Worm (Caenorhabditis elegans) whole organism, late embryonic: ENCODE measurements around the gene F18C5.5.
A peak's percentile ranks its signal among the peaks of the same experiment; 100 is the strongest.

ENCODE experiments used
- C08G9.2 ChIP-seq: sonication (generic microtip); optimal IDR thresholded peaks from 2 replicates; lab custom pipeline; 2016; ENCODE audit warnings: mild to moderate bottlenecking, missing genetic modification characterization, moderate library complexity, missing compliant biosample characterization
- C38D4.7 ChIP-seq: fragments of 200-800 bp; sonication (Bioruptor generic); optimal IDR thresholded peaks from 2 replicates; lab custom pipeline; 2018; ENCODE audit warnings: mild to moderate bottlenecking, missing genetic modification characterization, moderate library complexity, missing compliant biosample characterization
- T23F11.4 ChIP-seq: fragments of 200-800 bp; sonication (Bioruptor generic); optimal IDR thresholded peaks from 2 replicates; lab custom pipeline; 2018; ENCODE audit warnings: mild to moderate bottlenecking, missing genetic modification characterization, missing compliant biosample characterization
- ahr-1 ChIP-seq: sonication (generic microtip); optimal IDR thresholded peaks from 2 replicates; lab custom pipeline; 2016; ENCODE audit warnings: missing genetic modification characterization, missing compliant biosample characterization
- ama-1 ChIP-seq: fragments of 150-350 bp; optimal IDR thresholded peaks from 2 replicates; lab custom pipeline; 2014
- ceh-18 ChIP-seq: sonication (generic microtip); optimal IDR thresholded peaks from 2 replicates; lab custom pipeline; 2016; ENCODE audit warnings: missing genetic modification characterization, missing compliant biosample characterization
- ceh-19 ChIP-seq: fragments of 200-800 bp; sonication (Bioruptor generic); optimal IDR thresholded peaks from 2 replicates; lab custom pipeline; 2018; ENCODE audit warnings: mild to moderate bottlenecking, missing genetic modification characterization, missing compliant biosample characterization
- ceh-2 ChIP-seq: sonication (generic microtip); optimal IDR thresholded peaks from 2 replicates; lab custom pipeline; 2016; ENCODE audit warnings: missing genotype, missing genetic modification characterization, missing compliant biosample characterization
- ceh-31 ChIP-seq: sonication (generic microtip); optimal IDR thresholded peaks from 2 replicates; lab custom pipeline; 2016; ENCODE audit warnings: missing genetic modification characterization, missing compliant biosample characterization
- ceh-34 ChIP-seq: sonication (generic microtip); optimal IDR thresholded peaks from 2 replicates; lab custom pipeline; 2016; ENCODE audit warnings: mild to moderate bottlenecking, missing genetic modification characterization, missing compliant biosample characterization
- ceh-48 ChIP-seq: sonication (generic microtip); optimal IDR thresholded peaks from 2 replicates; lab custom pipeline; 2016; ENCODE audit warnings: missing genetic modification characterization, inconsistent platforms, missing compliant biosample characterization
- ceh-6 ChIP-seq: fragments of 200-800 bp; sonication (Bioruptor generic); optimal IDR thresholded peaks from 2 replicates; lab custom pipeline; 2018; ENCODE audit warnings: mild to moderate bottlenecking, missing genetic modification characterization, missing compliant biosample characterization
- ceh-9 ChIP-seq: sonication (generic microtip); optimal IDR thresholded peaks from 2 replicates; lab custom pipeline; 2016; ENCODE audit warnings: mild to moderate bottlenecking, missing genetic modification characterization, inconsistent platforms, missing compliant biosample characterization
- dmd-4 ChIP-seq: sonication (generic microtip); optimal IDR thresholded peaks from 2 replicates; lab custom pipeline; 2016; ENCODE audit warnings: borderline replicate concordance, missing genetic modification characterization, missing compliant biosample characterization
- fax-1 ChIP-seq: sonication (generic microtip); optimal IDR thresholded peaks from 2 replicates; lab custom pipeline; 2016; ENCODE audit warnings: missing genotype, missing genetic modification characterization, missing compliant biosample characterization
- fkh-6 ChIP-seq: sonication (generic microtip); optimal IDR thresholded peaks from 2 replicates; lab custom pipeline; 2016; ENCODE audit warnings: missing genetic modification characterization, missing compliant biosample characterization
- hlh-15 ChIP-seq: sonication (generic microtip); optimal IDR thresholded peaks from 2 replicates; lab custom pipeline; 2016; ENCODE audit warnings: missing genetic modification characterization, missing compliant biosample characterization
- hlh-30 ChIP-seq: sonication (generic microtip); optimal IDR thresholded peaks from 2 replicates; lab custom pipeline; 2017; ENCODE audit warnings: antibody characterized with exemption, missing genetic modification characterization, missing compliant biosample characterization; ENCODE audit not compliant: insufficient read depth
- hlh-6 ChIP-seq: sonication (generic microtip); optimal IDR thresholded peaks from 2 replicates; lab custom pipeline; 2016; ENCODE audit warnings: missing genotype, missing genetic modification characterization, missing compliant biosample characterization
- hlh-8 ChIP-seq: sonication (generic microtip); optimal IDR thresholded peaks from 2 replicates; lab custom pipeline; 2016; ENCODE audit warnings: missing genotype, missing genetic modification characterization, missing compliant biosample characterization
- lin-11 ChIP-seq: fragments of 200-800 bp; sonication (Bioruptor generic); optimal IDR thresholded peaks from 2 replicates; lab custom pipeline; 2018; ENCODE audit warnings: mild to moderate bottlenecking, missing genetic modification characterization, missing compliant biosample characterization
- madf-2 ChIP-seq: sonication (generic microtip); optimal IDR thresholded peaks from 2 replicates; lab custom pipeline; 2017; ENCODE audit warnings: missing genetic modification characterization, missing compliant biosample characterization
- nfya-1 ChIP-seq: sonication (generic microtip); optimal IDR thresholded peaks from 2 replicates; lab custom pipeline; 2017; ENCODE audit warnings: missing genetic modification characterization, mild to moderate bottlenecking, missing compliant biosample characterization, antibody characterized with exemption, moderate library complexity
- nhr-11 ChIP-seq: fragments of 150-350 bp; optimal IDR thresholded peaks from 2 replicates; lab custom pipeline; 2014; ENCODE audit warnings: missing biosample characterization, missing genetic modification characterization
- nhr-232 ChIP-seq: sonication (generic microtip); optimal IDR thresholded peaks from 2 replicates; lab custom pipeline; 2016; ENCODE audit warnings: missing genetic modification characterization, missing compliant biosample characterization
- npax-4 ChIP-seq: sonication (generic microtip); optimal IDR thresholded peaks from 2 replicates; lab custom pipeline; 2016; ENCODE audit warnings: missing genetic modification characterization, missing compliant biosample characterization
- odd-2 ChIP-seq: sonication (generic microtip); optimal IDR thresholded peaks from 2 replicates; lab custom pipeline; 2017; ENCODE audit warnings: antibody characterized with exemption, mild to moderate bottlenecking, missing genetic modification characterization, missing compliant biosample characterization
- pag-3 ChIP-seq: sonication (generic microtip); optimal IDR thresholded peaks from 2 replicates; lab custom pipeline; 2016; ENCODE audit warnings: missing compliant biosample characterization, missing genetic modification characterization, borderline replicate concordance
- pha-2 ChIP-seq: sonication (generic microtip); optimal IDR thresholded peaks from 2 replicates; lab custom pipeline; 2017; ENCODE audit warnings: mild to moderate bottlenecking, missing genetic modification characterization, missing compliant biosample characterization
- pros-1 ChIP-seq: fragments of 150-350 bp; optimal IDR thresholded peaks from 2 replicates; lab custom pipeline; 2014; ENCODE audit warnings: missing biosample characterization, missing genetic modification reagents, missing genetic modification characterization
- rnt-1 ChIP-seq: sonication (generic microtip); optimal IDR thresholded peaks from 2 replicates; lab custom pipeline; 2016; ENCODE audit warnings: missing genetic modification characterization, missing compliant biosample characterization
- sdc-2 ChIP-seq: sonication (generic microtip); optimal IDR thresholded peaks from 2 replicates; lab custom pipeline; 2016; ENCODE audit warnings: missing genotype, missing genetic modification characterization, missing compliant biosample characterization
- sox-4 ChIP-seq: sonication (generic microtip); optimal IDR thresholded peaks from 2 replicates; lab custom pipeline; 2017; ENCODE audit warnings: mild to moderate bottlenecking, missing genetic modification characterization, inconsistent platforms, missing compliant biosample characterization
- ttx-3 ChIP-seq: sonication (generic microtip); optimal IDR thresholded peaks from 2 replicates; lab custom pipeline; 2016; ENCODE audit warnings: missing genetic modification reagents, missing genetic modification characterization, missing compliant biosample characterization
- unc-42 ChIP-seq: sonication (generic microtip); optimal IDR thresholded peaks from 2 replicates; lab custom pipeline; 2016; ENCODE audit warnings: missing genotype, missing genetic modification characterization, missing compliant biosample characterization
- unc-55 ChIP-seq: sonication (generic microtip); optimal IDR thresholded peaks from 2 replicates; lab custom pipeline; 2017; ENCODE audit warnings: missing biosample characterization, missing genetic modification reagents, missing genetic modification characterization
- unc-86 ChIP-seq: sonication (generic microtip); optimal IDR thresholded peaks from 2 replicates; lab custom pipeline; 2016; ENCODE audit warnings: missing genetic modification characterization, missing compliant biosample characterization
- zip-5 ChIP-seq: sonication (generic microtip); optimal IDR thresholded peaks from 2 replicates; lab custom pipeline; 2016; ENCODE audit warnings: missing genetic modification characterization, missing compliant biosample characterization
- ztf-16 ChIP-seq: sonication (generic microtip); optimal IDR thresholded peaks from 2 replicates; lab custom pipeline; 2017; ENCODE audit warnings: missing genetic modification characterization, missing compliant biosample characterization

The F18C5.5 gene

ce11 chrII:6598050-6598449 lies 31.5 kb upstream of the F18C5.5 start, which contains the start of gene dnj-8:
Gene dnj-8, minus strand, starts transcription at chrII:6598080.
- no peak for TF ChIP-seq ceh-9 (tag; lab: Kevin White, UChicago)
- peak; percentile 41 for TF ChIP-seq nfya-1
- no peak for TF ChIP-seq sdc-2 (tag; lab: Kevin White, UChicago)
- peak; percentile 65 for TF ChIP-seq ceh-48

ce11 chrII:6597507-6597906 lies 31.0 kb upstream of the F18C5.5 start:
- TF ChIP-seq odd-2 (tag; lab: Kevin White, UChicago) = no peak
- no peak for TF ChIP-seq npax-4
- TF ChIP-seq sox-4 (tag; lab: Kevin White, UChicago) = no peak
- TF ChIP-seq, all 69 proteins: peak for 0

ce11 chrII:6594151-6594550 lies 27.6 kb upstream of the F18C5.5 start, which contains the start of gene aipr-1:
Gene aipr-1, minus strand, starts transcription at chrII:6594251.
- no peak for TF ChIP-seq npax-4
- no peak for TF ChIP-seq pag-3 (tag; lab: Kevin White, UChicago)
- no peak for TF ChIP-seq hlh-6 (tag; lab: Kevin White, UChicago)
- no peak for TF ChIP-seq fax-1 (tag; lab: Kevin White, UChicago)
- no peak for TF ChIP-seq zip-5 (tag; lab: Kevin White, UChicago)
- no peak for TF ChIP-seq C08G9.2 (tag; lab: Kevin White, UChicago)
- TF ChIP-seq hlh-15 (tag; lab: Kevin White, UChicago) = no peak
- TF ChIP-seq madf-2 (tag; lab: Kevin White, UChicago) = no peak
- TF ChIP-seq ama-1 (lab: Kevin White, UChicago) = no peak
- TF ChIP-seq unc-86 (tag; lab: Kevin White, UChicago) = no peak
- no peak for TF ChIP-seq nhr-11 (tag; lab: Kevin White, UChicago)
- TF ChIP-seq ceh-9 (tag; lab: Kevin White, UChicago) = no peak
- no peak for TF ChIP-seq rnt-1

- TF ChIP-seq ceh-9 (tag; lab: Kevin White, UChicago) (no peak), hlh-6 (tag; lab: Kevin White, UChicago) (no peak), unc-55 (GFP tag; lab: Kevin White, UChicago) (no peak), ceh-34 (no peak), hlh-8 (tag; lab: Kevin White, UChicago) (no peak), ttx-3 (tag; lab: Kevin White, UChicago) (no peak), unc-42 (tag; lab: Kevin White, UChicago) (no peak), lin-11 (tag; lab: Kevin White, UChicago) (no peak), ceh-18 (no peak), rnt-1 (no peak), ceh-19 (GFP tag; lab: Kevin White, UChicago) (no peak), nhr-232 (no peak), fkh-6 (tag; lab: Kevin White, UChicago) (no peak), dmd-4 (tag; lab: Kevin White, UChicago) (no peak), ceh-6 (GFP tag; lab: Kevin White, UChicago) (no peak), ceh-2 (tag; lab: Kevin White, UChicago) (no peak), C38D4.7 (GFP tag; lab: Kevin White, UChicago) (no peak), nfya-1 (no peak), pros-1 (tag; lab: Kevin White, UChicago) (no peak)
- TF ChIP-seq, all 69 proteins: peak for 0
Observed at ce11 chrII:6592251-6592650, 25.7 kb upstream of the F18C5.5 start, which contains the start of gene C56C10.9. Gene C56C10.9, minus strand, starts transcription at chrII:6592351.

ce11 chrII:6591000-6591399 lies 24.5 kb upstream of the F18C5.5 start:
- no peak for TF ChIP-seq hlh-8 (tag; lab: Kevin White, UChicago)
- no peak for TF ChIP-seq zip-5 (tag; lab: Kevin White, UChicago)
- TF ChIP-seq ztf-16 = no peak
- no peak for TF ChIP-seq pha-2 (tag; lab: Kevin White, UChicago)
- TF ChIP-seq T23F11.4 = no peak
- no peak for TF ChIP-seq ceh-31
- TF ChIP-seq fax-1 (tag; lab: Kevin White, UChicago) = no peak
- TF ChIP-seq ama-1 (lab: Kevin White, UChicago) = no peak
- TF ChIP-seq hlh-30 (tag; lab: Kevin White, UChicago) = no peak
- TF ChIP-seq nfya-1 = no peak
- TF ChIP-seq ahr-1 = no peak
- no peak for TF ChIP-seq ceh-6 (GFP tag; lab: Kevin White, UChicago)
